Fruit fly (Drosophila melanogaster) whole organism, embryonic: Measurements from ENCODE around the gene Gr64b.
A peak's percentile ranks its signal among the peaks of the same experiment; 100 is the strongest.

Source experiments
- ATbp ChIP-seq: fragments of 200-800 bp; sonication (Bioruptor generic); optimal IDR thresholded peaks from 2 replicates; lab custom pipeline; 2017; ENCODE audit warnings: missing biosample characterization, mild to moderate bottlenecking, missing genetic modification characterization, missing genetic modification reagents
- CG10147 ChIP-seq: fragments of 200-800 bp; sonication (Bioruptor generic); optimal IDR thresholded peaks from 2 replicates; lab custom pipeline; 2019; ENCODE audit warnings: missing biosample characterization, mild to moderate bottlenecking, missing genetic modification characterization, moderate library complexity
- CG10543 ChIP-seq: fragments of 200-800 bp; sonication (Bioruptor generic); optimal IDR thresholded peaks from 3 replicates; lab custom pipeline; 2017; ENCODE audit warnings: missing biosample characterization, mild to moderate bottlenecking, missing genetic modification characterization, moderate library complexity
- CG10959 ChIP-seq: fragments of 200-800 bp; sonication (Bioruptor generic); IDR thresholded peaks from 2 replicates; pipeline ENCODE4 v1.3.6; 2022; ENCODE audit warnings: missing biosample characterization, missing genetic modification characterization
- CG12071 ChIP-seq: fragments of 200-800 bp; sonication (Bioruptor generic); optimal IDR thresholded peaks from 3 replicates; lab custom pipeline; 2018; ENCODE audit warnings: missing biosample characterization, mild to moderate bottlenecking, missing genetic modification characterization
- CG12744 ChIP-seq: fragments of 200-800 bp; sonication (Bioruptor generic); optimal IDR thresholded peaks from 2 replicates; lab custom pipeline; 2016; ENCODE audit warnings: missing biosample characterization, missing genetic modification characterization
- CG13424 ChIP-seq: fragments of 200-800 bp; sonication (Bioruptor generic); optimal IDR thresholded peaks from 2 replicates; lab custom pipeline; 2019; ENCODE audit warnings: missing biosample characterization, mild to moderate bottlenecking, missing genetic modification characterization, moderate library complexity
- CG14050 ChIP-seq: fragments of 200-800 bp; sonication (Bioruptor generic); IDR thresholded peaks from 3 replicates; pipeline ENCODE4 v1.3.6; 2022; ENCODE audit warnings: missing biosample characterization, missing genetic modification characterization
- CG14965 ChIP-seq: fragments of 200-800 bp; sonication (Bioruptor generic); optimal IDR thresholded peaks from 2 replicates; lab custom pipeline; 2016; ENCODE audit warnings: missing biosample characterization, missing genetic modification characterization, borderline replicate concordance
- CG15696 ChIP-seq: fragments of 200-800 bp; sonication (Bioruptor generic); optimal IDR thresholded peaks from 2 replicates; lab custom pipeline; 2019; ENCODE audit warnings: missing biosample characterization, mild to moderate bottlenecking, missing genetic modification characterization, moderate library complexity
- CG16813 ChIP-seq: fragments of 200-800 bp; sonication (Bioruptor generic); IDR thresholded peaks from 3 replicates; pipeline ENCODE4 v1.3.6; 2022; ENCODE audit warnings: missing biosample characterization, missing genetic modification characterization; ENCODE audit not compliant: partially characterized antibody
- CG16863 ChIP-seq: fragments of 200-800 bp; sonication (Bioruptor generic); optimal IDR thresholded peaks from 3 replicates; lab custom pipeline; 2016; ENCODE audit warnings: missing biosample characterization, missing genetic modification characterization
- CG1832 ChIP-seq: fragments of 200-800 bp; sonication (Bioruptor generic); optimal IDR thresholded peaks from 2 replicates; lab custom pipeline; 2017; ENCODE audit warnings: missing biosample characterization, mild to moderate bottlenecking, missing genetic modification characterization, inconsistent platforms
- CG2116 ChIP-seq: fragments of 200-800 bp; sonication (Bioruptor generic); optimal IDR thresholded peaks from 3 replicates; lab custom pipeline; 2018; ENCODE audit warnings: missing biosample characterization, mild to moderate bottlenecking, missing genetic modification characterization
- CG2678 ChIP-seq: fragments of 200-800 bp; sonication (Bioruptor generic); optimal IDR thresholded peaks from 3 replicates; lab custom pipeline; 2019; ENCODE audit warnings: missing biosample characterization, mild to moderate bottlenecking, missing genetic modification characterization, moderate library complexity
- CG2875 ChIP-seq: fragments of 200-800 bp; sonication (Bioruptor generic); optimal IDR thresholded peaks from 2 replicates; lab custom pipeline; 2017; ENCODE audit warnings: missing biosample characterization, mild to moderate bottlenecking, missing genetic modification characterization, missing genetic modification reagents
- CG4730 ChIP-seq: fragments of 200-800 bp; sonication (Bioruptor generic); IDR thresholded peaks from 2 replicates; pipeline ENCODE4 v1.3.6; 2022; ENCODE audit warnings: missing biosample characterization, missing genetic modification characterization
- CG6683 ChIP-seq: fragments of 200-800 bp; sonication (Bioruptor generic); optimal IDR thresholded peaks from 2 replicates; lab custom pipeline; 2017; ENCODE audit warnings: missing biosample characterization, mild to moderate bottlenecking, missing genetic modification characterization, missing genetic modification reagents
- CG6813 ChIP-seq: fragments of 200-800 bp; sonication (Bioruptor generic); optimal IDR thresholded peaks from 2 replicates; lab custom pipeline; 2017; ENCODE audit warnings: missing biosample characterization, missing genetic modification characterization, mild to moderate bottlenecking, moderate library complexity, missing genetic modification reagents
- CG7745 ChIP-seq: fragments of 200-800 bp; sonication (Bioruptor generic); optimal IDR thresholded peaks from 2 replicates; lab custom pipeline; 2018; ENCODE audit warnings: missing biosample characterization, mild to moderate bottlenecking, missing genetic modification characterization, moderate library complexity
- CG8359 ChIP-seq: fragments of 200-800 bp; sonication (Bioruptor generic); optimal IDR thresholded peaks from 2 replicates; lab custom pipeline; 2017; ENCODE audit warnings: missing biosample characterization, mild to moderate bottlenecking, missing genetic modification characterization, borderline replicate concordance
- CkIIα-i1 ChIP-seq: fragments of 200-800 bp; sonication (Bioruptor generic); IDR thresholded peaks from 2 replicates; pipeline ENCODE4 v1.3.6; 2022; ENCODE audit warnings: missing biosample characterization, missing genetic modification characterization
- Dfd ChIP-seq, 2 experiments: fragments of >200 bp; optimal IDR thresholded peaks; 2 replicates each; lab custom pipeline; 2017; ENCODE audit warnings: missing biosample characterization in 2 of 2, missing genetic modification characterization in 2 of 2
- Dll ChIP-seq: fragments of 200-800 bp; sonication (Bioruptor generic); IDR thresholded peaks from 4 replicates; pipeline ENCODE4 v1.3.6; 2022; ENCODE audit warnings: missing biosample characterization, missing genetic modification characterization; ENCODE audit not compliant: partially characterized antibody
- Drgx ChIP-seq: fragments of 200-800 bp; sonication (Bioruptor generic); IDR thresholded peaks from 2 replicates; pipeline ENCODE4 v1.3.6; 2022; ENCODE audit warnings: missing biosample characterization, missing genetic modification characterization
- E2f1 ChIP-seq: fragments of 200-800 bp; sonication (Bioruptor generic); IDR thresholded peaks from 2 replicates; pipeline ENCODE4 v1.3.6; 2022; ENCODE audit warnings: missing biosample characterization, missing genetic modification characterization
- Gsc ChIP-seq: fragments of 200-800 bp; sonication (Bioruptor generic); IDR thresholded peaks from 2 replicates; pipeline ENCODE4 v1.3.6; 2022; ENCODE audit warnings: missing biosample characterization, missing genetic modification characterization
- Hey ChIP-seq: fragments of 200-800 bp; sonication (Bioruptor generic); optimal IDR thresholded peaks from 3 replicates; lab custom pipeline; 2018; ENCODE audit warnings: missing biosample characterization, mild to moderate bottlenecking, missing genetic modification characterization
- Hmr ChIP-seq: fragments of 200-800 bp; sonication (Bioruptor generic); optimal IDR thresholded peaks from 3 replicates; lab custom pipeline; 2017; ENCODE audit warnings: mild to moderate bottlenecking, missing biosample characterization, missing genetic modification reagents, missing genetic modification characterization
- Six4 ChIP-seq: fragments of 200-800 bp; sonication (Bioruptor generic); optimal IDR thresholded peaks from 2 replicates; lab custom pipeline; 2016; ENCODE audit warnings: missing biosample characterization, missing genetic modification characterization
- ac ChIP-seq: fragments of 200-800 bp; sonication (Bioruptor generic); optimal IDR thresholded peaks from 3 replicates; lab custom pipeline; 2017; ENCODE audit warnings: missing biosample characterization, mild to moderate bottlenecking, missing genetic modification characterization
- ash1 ChIP-seq: fragments of 200-800 bp; sonication (Bioruptor generic); optimal IDR thresholded peaks from 2 replicates; lab custom pipeline; 2018; ENCODE audit warnings: missing biosample characterization, mild to moderate bottlenecking, missing genetic modification characterization
- crc ChIP-seq: fragments of 200-800 bp; sonication (Bioruptor generic); optimal IDR thresholded peaks from 2 replicates; lab custom pipeline; 2016; ENCODE audit warnings: missing biosample characterization, missing genetic modification characterization
- dpn ChIP-seq, 2 experiments: fragments of 200-800 bp; sonication (Bioruptor generic); optimal IDR thresholded peaks; 3 replicates each; lab custom pipeline; 2016; ENCODE audit warnings: missing biosample characterization in 2 of 2, missing genetic modification characterization in 2 of 2
- ewg ChIP-seq: fragments of 200-800 bp; sonication (Bioruptor generic); optimal IDR thresholded peaks from 3 replicates; lab custom pipeline; 2017; ENCODE audit warnings: mild to moderate bottlenecking, missing biosample characterization, missing genetic modification reagents, missing genetic modification characterization
- gem ChIP-seq: fragments of 200-800 bp; sonication (Bioruptor generic); optimal IDR thresholded peaks from 2 replicates; lab custom pipeline; 2019; ENCODE audit warnings: missing biosample characterization, mild to moderate bottlenecking, missing genetic modification characterization, moderate library complexity
- gsb ChIP-seq: fragments of 200-800 bp; sonication (Bioruptor generic); IDR thresholded peaks from 2 replicates; pipeline ENCODE4 v1.3.6; 2022; ENCODE audit warnings: missing biosample characterization, missing genetic modification characterization
- ind ChIP-seq: fragments of 200-800 bp; sonication (Bioruptor generic); optimal IDR thresholded peaks from 3 replicates; lab custom pipeline; 2016; ENCODE audit warnings: missing biosample characterization, missing genetic modification characterization
- jumu ChIP-seq: fragments of 200-800 bp; sonication (Bioruptor generic); optimal IDR thresholded peaks from 3 replicates; lab custom pipeline; 2016; ENCODE audit warnings: missing biosample characterization, missing genetic modification characterization
- ken ChIP-seq: fragments of 200-800 bp; sonication (Bioruptor generic); IDR thresholded peaks from 3 replicates; pipeline ENCODE4 v1.3.6; 2022; ENCODE audit warnings: missing biosample characterization, missing genetic modification characterization
- knrl ChIP-seq: fragments of 200-800 bp; sonication (Bioruptor generic); IDR thresholded peaks from 3 replicates; pipeline ENCODE4 v1.3.6; 2022; ENCODE audit warnings: missing biosample characterization, missing genetic modification characterization; ENCODE audit not compliant: partially characterized antibody
- nerfin-1 ChIP-seq: fragments of 200-800 bp; sonication (Bioruptor generic); optimal IDR thresholded peaks from 3 replicates; lab custom pipeline; 2019; ENCODE audit warnings: missing biosample characterization, mild to moderate bottlenecking, missing genetic modification characterization, moderate library complexity
- pan ChIP-seq, 4 experiments: fragments of >200 bp in 3 of 4; fragments of 200-800 bp in 1 of 4; sonication (Bioruptor generic) in 1 of 4; optimal IDR thresholded peaks in 3 of 4; IDR thresholded peaks in 1 of 4; 2 replicates each; pipeline versions ENCODE4 v1.3.6 to Lab custom; 2017 to 2022; ENCODE audit warnings: missing biosample characterization in 2 of 4, missing genetic modification characterization in 2 of 4, mixed read lengths in 1 of 4
- salm ChIP-seq: fragments of 200-800 bp; sonication (Bioruptor generic); optimal IDR thresholded peaks from 2 replicates; lab custom pipeline; 2018; ENCODE audit warnings: missing biosample characterization, mild to moderate bottlenecking, missing genetic modification characterization
- slbo ChIP-seq: fragments of 200-800 bp; sonication (Bioruptor generic); IDR thresholded peaks from 2 replicates; pipeline ENCODE4 v1.3.6; 2022; ENCODE audit warnings: missing biosample characterization, missing genetic modification characterization
- sob ChIP-seq: fragments of 200-800 bp; sonication (Bioruptor generic); IDR thresholded peaks from 2 replicates; pipeline ENCODE4 v1.3.6; 2022; ENCODE audit warnings: missing biosample characterization, missing genetic modification characterization
- zen2 ChIP-seq: fragments of 200-800 bp; sonication (Bioruptor generic); IDR thresholded peaks from 3 replicates; pipeline ENCODE4 v1.3.6; 2022; ENCODE audit warnings: missing biosample characterization, missing genetic modification characterization; ENCODE audit not compliant: partially characterized antibody

The Gr64b gene

dm6 chr3L:4070221-4070995 is 42.0 kb downstream of the Gr64b start (continued):
- peak; percentile 86 for TF ChIP-seq CG10147
- peak; percentile 63 for TF ChIP-seq Six4 (GFP tag; lab: Kevin White, UChicago)
- peak; percentile 91 for TF ChIP-seq CG2678 (tag; lab: Kevin White, UChicago)
- peak; percentile 97 for TF ChIP-seq slbo
- peak; percentile 99 for TF ChIP-seq Drgx
- peak; percentile 90 for TF ChIP-seq CG14050 (GFP tag; lab: Robert Waterston, UW)
- TF ChIP-seq ash1 (GFP tag; lab: Kevin White, UChicago) = no peak
- TF ChIP-seq ind (GFP tag; lab: Kevin White, UChicago) = peak; percentile 92
- peak; percentile 4 for TF ChIP-seq ac (GFP tag; lab: Kevin White, UChicago)
- TF ChIP-seq CG2116 = peak; percentile 13
- TF ChIP-seq ken = peak; percentile 94
- peak; percentile 88 for TF ChIP-seq CG16863 (GFP tag; lab: Kevin White, UChicago)
- TF ChIP-seq CG12744 (GFP tag; lab: Kevin White, UChicago) = peak; percentile 74
- peak; percentile 87 for TF ChIP-seq gsb (GFP tag; lab: Robert Waterston, UW)
- peak; percentile 76 for TF ChIP-seq ATbp (GFP tag; lab: Kevin White, UChicago)
- no peak for TF ChIP-seq CG1832 (GFP tag; lab: Kevin White, UChicago)
- peak; percentile 6 for TF ChIP-seq CG6683 (GFP tag; lab: Kevin White, UChicago)
- TF ChIP-seq salm (tag; lab: Kevin White, UChicago) = peak; percentile 72
- no peak for TF ChIP-seq pan (optimal IDR thresholded peaks at IDR 0.05; lab: Kevin White, UChicago)
- TF ChIP-seq pan (GFP tag; optimal IDR thresholded peaks at IDR 0.05 in 1 of 2, IDR thresholded peaks at IDR 0.05 in 1 of 2) = peak in 1 of 2 experiments; percentile 94
- peak; percentile 93 for TF ChIP-seq sob (GFP tag; lab: Robert Waterston, UW)
- peak; percentile 73 for TF ChIP-seq CG10959 (GFP tag; lab: Robert Waterston, UW)
- TF ChIP-seq CG2875 (GFP tag; lab: Kevin White, UChicago) = peak; percentile 54
- no peak for TF ChIP-seq zen2 (GFP tag; lab: Robert Waterston, UW)
- TF ChIP-seq Gsc (GFP tag; lab: Robert Waterston, UW) = peak; percentile 75
- TF ChIP-seq CG16813 = no peak
- TF ChIP-seq CG13424 = peak; percentile 90
- no peak for TF ChIP-seq knrl (GFP tag; lab: Robert Waterston, UW)
- TF ChIP-seq CG14965 (GFP tag; lab: Kevin White, UChicago) = peak; percentile 27
- TF ChIP-seq E2f1 (GFP tag; lab: Robert Waterston, UW) = peak; percentile 87
- TF ChIP-seq CG8359 = peak; percentile 26
- peak; percentile 59 for TF ChIP-seq crc
- TF ChIP-seq CG15696 (tag; lab: Kevin White, UChicago) = peak; percentile 18
- peak; percentile 83 to 89 for TF ChIP-seq dpn (GFP tag; optimal IDR thresholded peaks at IDR 0.05; lab: Kevin White, UChicago)
- no peak for TF ChIP-seq Dll (GFP tag; lab: Robert Waterston, UW)
- TF ChIP-seq CG7745 (tag; lab: Kevin White, UChicago) = no peak
- peak; percentile 6 for TF ChIP-seq Hey (tag; lab: Kevin White, UChicago)
- peak; percentile 90 for TF ChIP-seq gem
- peak; percentile 55 for TF ChIP-seq nerfin-1 (tag; lab: Kevin White, UChicago)
- no peak; the same call in 1 of the 2 replicates for TF ChIP-seq CkIIα-i1 (GFP tag; lab: Robert Waterston, UW)
- TF ChIP-seq jumu (GFP tag; lab: Kevin White, UChicago) = peak; percentile 90
- TF ChIP-seq CG4730 = peak; percentile 90
- peak; percentile 76 for TF ChIP-seq ewg (GFP tag; lab: Kevin White, UChicago)
- peak; percentile 70 for TF ChIP-seq CG6813
- TF ChIP-seq Dfd (GFP tag; optimal IDR thresholded peaks at IDR 0.05; lab: Kevin White, UChicago) = no peak
- peak; percentile 49 for TF ChIP-seq CG10543 (GFP tag; lab: Kevin White, UChicago)
- TF ChIP-seq Hmr = peak; percentile 88
- TF ChIP-seq CG12071 (GFP tag; lab: Kevin White, UChicago) = peak; percentile 89
